Fruit fly (Drosophila melanogaster) whole organism, embryonic: ENCODE measurements around the gene Prosbeta6.
A peak's percentile ranks its signal among the peaks of the same experiment; 100 is the strongest.

Experiments
- Adf1 ChIP-seq: fragments of 200-800 bp; sonication (Bioruptor generic); IDR thresholded peaks from 2 replicates; pipeline ENCODE4 v1.3.6; 2022; ENCODE audit warnings: missing biosample characterization, missing genetic modification characterization
- Atf-2 ChIP-seq: fragments of 200-800 bp; sonication (Bioruptor generic); optimal IDR thresholded peaks from 2 replicates; lab custom pipeline; 2016; ENCODE audit warnings: missing biosample characterization, missing genetic modification characterization
- CG1024 ChIP-seq: fragments of 200-800 bp; sonication (Bioruptor generic); IDR thresholded peaks from 2 replicates; pipeline ENCODE4 v1.3.6; 2022; ENCODE audit warnings: missing biosample characterization, missing genetic modification characterization
- CG10321 ChIP-seq: fragments of 200-800 bp; sonication (Bioruptor generic); IDR thresholded peaks from 2 replicates; pipeline ENCODE4 v1.3.6; 2022; ENCODE audit warnings: missing biosample characterization, missing genetic modification characterization
- CG10366 ChIP-seq: fragments of 200-800 bp; sonication (Bioruptor generic); IDR thresholded peaks from 2 replicates; pipeline ENCODE4 v1.3.6; 2022; ENCODE audit warnings: missing biosample characterization, missing genetic modification characterization
- CG11504 ChIP-seq: fragments of 200-800 bp; sonication (Bioruptor generic); optimal IDR thresholded peaks from 3 replicates; lab custom pipeline; 2019; ENCODE audit warnings: missing biosample characterization, mild to moderate bottlenecking, missing genetic modification characterization, moderate library complexity
- CG12104 ChIP-seq: fragments of 200-800 bp; sonication (Bioruptor generic); optimal IDR thresholded peaks from 3 replicates; lab custom pipeline; 2016; ENCODE audit warnings: missing biosample characterization, missing genetic modification characterization
- CG13624 ChIP-seq: fragments of 200-800 bp; sonication (Bioruptor generic); optimal IDR thresholded peaks from 2 replicates; lab custom pipeline; 2016; ENCODE audit warnings: missing biosample characterization, missing genetic modification characterization
- CG13894 ChIP-seq: fragments of 200-800 bp; sonication (Bioruptor generic); optimal IDR thresholded peaks from 3 replicates; lab custom pipeline; 2018; ENCODE audit warnings: missing biosample characterization, mild to moderate bottlenecking, missing genetic modification characterization, moderate library complexity
- CG15011 ChIP-seq: fragments of 200-800 bp; sonication (Bioruptor generic); optimal IDR thresholded peaks from 3 replicates; lab custom pipeline; 2018; ENCODE audit warnings: missing biosample characterization, mild to moderate bottlenecking, missing genetic modification characterization
- CG1647 ChIP-seq: fragments of 200-800 bp; sonication (Bioruptor generic); optimal IDR thresholded peaks from 3 replicates; lab custom pipeline; 2016; ENCODE audit warnings: missing biosample characterization, missing genetic modification characterization
- CG16779 ChIP-seq: fragments of 200-800 bp; sonication (Bioruptor generic); IDR thresholded peaks from 2 replicates; pipeline ENCODE4 v1.3.6; 2022; ENCODE audit warnings: missing biosample characterization, missing genetic modification characterization
- CG18262 ChIP-seq: fragments of 200-800 bp; optimal IDR thresholded peaks from 3 replicates; lab custom pipeline; 2019; ENCODE audit warnings: missing biosample characterization, mild to moderate bottlenecking, missing genetic modification characterization, moderate library complexity
- CG18476 ChIP-seq: fragments of 200-800 bp; sonication (Bioruptor generic); optimal IDR thresholded peaks from 2 replicates; lab custom pipeline; 2016; ENCODE audit warnings: missing biosample characterization, mild to moderate bottlenecking, missing genetic modification characterization
- CG2129 ChIP-seq: fragments of 200-800 bp; sonication (Bioruptor generic); IDR thresholded peaks from 2 replicates; pipeline ENCODE4 v1.3.6; 2022; ENCODE audit warnings: missing biosample characterization, missing genetic modification characterization; ENCODE audit not compliant: partially characterized antibody
- CG3281 ChIP-seq: fragments of 200-800 bp; sonication (Bioruptor generic); optimal IDR thresholded peaks from 3 replicates; lab custom pipeline; 2017; ENCODE audit warnings: missing biosample characterization, mild to moderate bottlenecking, missing genetic modification characterization
- CG3726 ChIP-seq: fragments of 200-800 bp; sonication (Bioruptor generic); IDR thresholded peaks from 3 replicates; pipeline ENCODE4, ENCODE4 v1.3.6; 2022; ENCODE audit warnings: missing biosample characterization, missing genetic modification characterization
- CG5953 ChIP-seq: fragments of 200-800 bp; sonication (Bioruptor generic); IDR thresholded peaks from 2 replicates; pipeline ENCODE4 v1.3.6; 2022; ENCODE audit warnings: missing biosample characterization, missing genetic modification characterization
- CrebB ChIP-seq: fragments of 200-800 bp; sonication (Bioruptor generic); optimal IDR thresholded peaks from 3 replicates; lab custom pipeline; 2018; ENCODE audit warnings: missing biosample characterization, mild to moderate bottlenecking, missing genetic modification characterization
- Doc2 ChIP-seq: fragments of 200-800 bp; sonication (Bioruptor generic); IDR thresholded peaks from 2 replicates; pipeline ENCODE4 v1.3.6; 2022; ENCODE audit warnings: missing biosample characterization, missing genetic modification characterization
- E2f2 ChIP-seq: fragments of 200-800 bp; sonication (Bioruptor generic); IDR thresholded peaks from 2 replicates; pipeline ENCODE4 v1.3.6; 2022; ENCODE audit warnings: missing biosample characterization, missing genetic modification characterization
- Ets65A ChIP-seq: fragments of 200-800 bp; sonication (Bioruptor generic); peaks from one replicate; lab custom pipeline; 2016; ENCODE audit warnings: missing biosample characterization, missing genetic modification characterization
- Gsc ChIP-seq: fragments of 200-800 bp; sonication (Bioruptor generic); IDR thresholded peaks from 2 replicates; pipeline ENCODE4 v1.3.6; 2022; ENCODE audit warnings: missing biosample characterization, missing genetic modification characterization
- H15 ChIP-seq: fragments of 200-800 bp; sonication (Bioruptor generic); IDR thresholded peaks from 3 replicates; pipeline ENCODE4 v1.3.6; 2022; ENCODE audit warnings: missing biosample characterization, missing genetic modification characterization
- HLH4C ChIP-seq: fragments of 200-800 bp; sonication (Bioruptor generic); IDR thresholded peaks from 3 replicates; pipeline ENCODE4 v1.3.6; 2022; ENCODE audit warnings: missing biosample characterization, missing genetic modification characterization; ENCODE audit not compliant: partially characterized antibody
- Hr3 ChIP-seq: fragments of 200-800 bp; sonication (Bioruptor generic); optimal IDR thresholded peaks from 3 replicates; lab custom pipeline; 2016; ENCODE audit warnings: missing biosample characterization, missing genetic modification characterization
- Hsf ChIP-seq: fragments of 200-800 bp; sonication (Bioruptor generic); optimal IDR thresholded peaks from 3 replicates; lab custom pipeline; 2016; ENCODE audit warnings: missing biosample characterization, missing genetic modification characterization
- MTF-1 ChIP-seq: fragments of 200-800 bp; sonication (Bioruptor generic); optimal IDR thresholded peaks from 2 replicates; lab custom pipeline; 2018; ENCODE audit warnings: missing biosample characterization, mild to moderate bottlenecking, missing genetic modification characterization, borderline replicate concordance
- Max ChIP-seq: fragments of 200-800 bp; sonication (Bioruptor generic); optimal IDR thresholded peaks from 2 replicates; lab custom pipeline; 2016; ENCODE audit warnings: missing biosample characterization, mild to moderate bottlenecking, missing genetic modification characterization
- Med ChIP-seq: fragments of 200-800 bp; sonication (Bioruptor generic); peaks from one replicate; lab custom pipeline; 2016; ENCODE audit warnings: missing biosample characterization, missing genetic modification characterization, mild to moderate bottlenecking, inconsistent platforms, moderate library complexity
- PHDP ChIP-seq: fragments of 200-800 bp; sonication (Bioruptor generic); optimal IDR thresholded peaks from 3 replicates; lab custom pipeline; 2018; ENCODE audit warnings: missing biosample characterization, mild to moderate bottlenecking, missing genetic modification characterization, moderate library complexity
- Pdp1 ChIP-seq, 2 experiments: fragments of 200-800 bp; sonication (Bioruptor generic); optimal IDR thresholded peaks; 3 replicates each; lab custom pipeline; 2016; ENCODE audit warnings: missing biosample characterization in 2 of 2, missing genetic modification characterization in 2 of 2, mild to moderate bottlenecking in 1 of 2, moderate library complexity in 1 of 2
- Ptx1 ChIP-seq: fragments of 200-800 bp; sonication (Bioruptor generic); IDR thresholded peaks from 2 replicates; pipeline ENCODE4 v1.3.6; 2022; ENCODE audit warnings: missing biosample characterization, missing genetic modification characterization
- Ravus ChIP-seq: fragments of 200-800 bp; sonication (Bioruptor generic); IDR thresholded peaks from 2 replicates; pipeline ENCODE4 v1.3.6; 2022; ENCODE audit warnings: missing biosample characterization, missing genetic modification characterization
- Sox100B ChIP-seq: fragments of 200-800 bp; sonication (Bioruptor generic); optimal IDR thresholded peaks from 3 replicates; lab custom pipeline; 2018; ENCODE audit warnings: missing biosample characterization, mild to moderate bottlenecking, missing genetic modification characterization
- Stat92E ChIP-seq, 3 experiments: fragments of >200 bp in 2 of 3; fragments of 200-800 bp in 1 of 3; sonication (Bioruptor generic) in 1 of 3; optimal IDR thresholded peaks; 2 replicates each; lab custom pipeline; 2017 to 2019; ENCODE audit warnings: missing biosample characterization in 3 of 3, missing genetic modification characterization in 3 of 3, mild to moderate bottlenecking in 1 of 3, moderate library complexity in 1 of 3
- abd-A ChIP-seq: fragments of 200-800 bp; sonication (Bioruptor generic); optimal IDR thresholded peaks from 3 replicates; lab custom pipeline; 2019; ENCODE audit warnings: missing biosample characterization, mild to moderate bottlenecking, missing genetic modification characterization, moderate library complexity
- ase ChIP-seq: fragments of 200-800 bp; sonication (Bioruptor generic); IDR thresholded peaks from 3 replicates; pipeline ENCODE4 v1.3.6; 2022; ENCODE audit warnings: missing biosample characterization, missing genetic modification characterization
- btn ChIP-seq: fragments of 200-800 bp; sonication (Bioruptor generic); optimal IDR thresholded peaks from 2 replicates; lab custom pipeline; 2016; ENCODE audit warnings: missing biosample characterization, missing genetic modification characterization
- disco-r ChIP-seq: fragments of 200-800 bp; sonication (Bioruptor generic); optimal IDR thresholded peaks from 2 replicates; lab custom pipeline; 2016; ENCODE audit warnings: missing biosample characterization, missing genetic modification characterization
- fd3F ChIP-seq: fragments of 200-800 bp; sonication (Bioruptor generic); optimal IDR thresholded peaks from 2 replicates; lab custom pipeline; 2018; ENCODE audit warnings: missing biosample characterization, mild to moderate bottlenecking, missing genetic modification characterization, moderate library complexity
- fd64A ChIP-seq: fragments of 200-800 bp; sonication (Bioruptor generic); optimal IDR thresholded peaks from 3 replicates; lab custom pipeline; 2018; ENCODE audit warnings: missing biosample characterization, mild to moderate bottlenecking, missing genetic modification characterization
- oc ChIP-seq: fragments of 200-800 bp; sonication (Bioruptor generic); optimal IDR thresholded peaks from 2 replicates; lab custom pipeline; 2018; ENCODE audit warnings: missing biosample characterization, mild to moderate bottlenecking, missing genetic modification characterization, moderate library complexity
- row ChIP-seq: fragments of 200-800 bp; sonication (Bioruptor generic); IDR thresholded peaks from 3 replicates; pipeline ENCODE4 v1.3.6; 2022; ENCODE audit warnings: missing biosample characterization, missing genetic modification characterization
- sd ChIP-seq: fragments of 200-800 bp; sonication (Bioruptor generic); optimal IDR thresholded peaks from 3 replicates; lab custom pipeline; 2018; ENCODE audit warnings: missing biosample characterization, mild to moderate bottlenecking, missing genetic modification characterization, moderate library complexity
- sima ChIP-seq: fragments of 200-800 bp; sonication (Bioruptor generic); optimal IDR thresholded peaks from 2 replicates; lab custom pipeline; 2016; ENCODE audit warnings: missing biosample characterization, missing genetic modification characterization
- sr ChIP-seq: fragments of 200-800 bp; sonication (Bioruptor generic); IDR thresholded peaks from 3 replicates; pipeline ENCODE4 v1.3.6; 2022; ENCODE audit warnings: missing biosample characterization, missing genetic modification characterization
- tx ChIP-seq: fragments of 200-800 bp; sonication (Bioruptor generic); optimal IDR thresholded peaks from 2 replicates; lab custom pipeline; 2016; ENCODE audit warnings: missing biosample characterization, missing genetic modification characterization
- wdn ChIP-seq: fragments of 200-800 bp; sonication (Bioruptor generic); IDR thresholded peaks from 2 replicates; pipeline ENCODE4 v1.3.6; 2022; ENCODE audit warnings: missing biosample characterization, missing genetic modification characterization
- zen2 ChIP-seq: fragments of 200-800 bp; sonication (Bioruptor generic); IDR thresholded peaks from 3 replicates; pipeline ENCODE4 v1.3.6; 2022; ENCODE audit warnings: missing biosample characterization, missing genetic modification characterization; ENCODE audit not compliant: partially characterized antibody

The Prosbeta6 gene

DNA sequence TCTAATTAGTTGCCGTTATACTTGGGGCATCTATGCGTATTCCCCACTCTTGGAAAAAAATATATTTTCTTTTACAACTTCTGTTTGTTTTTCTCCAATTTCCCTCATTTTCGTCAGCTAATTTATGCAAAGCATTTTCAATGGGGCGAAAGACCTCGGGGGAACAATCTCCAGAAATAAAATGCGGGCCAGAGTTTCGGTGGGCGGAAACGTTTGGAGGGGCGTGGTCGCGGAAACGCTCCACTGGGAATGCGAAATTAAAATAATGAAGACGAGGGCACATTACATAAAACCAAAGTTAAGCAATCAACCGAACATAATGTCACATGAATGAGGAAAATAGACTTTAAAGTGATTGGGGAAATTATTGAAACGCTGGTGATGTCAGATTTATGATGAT, 30.9 kb upstream of the Prosbeta6 start (continued):
- no peak for TF ChIP-seq zen2 (GFP tag; lab: Robert Waterston, UW)
- TF ChIP-seq Med (GFP tag; lab: Kevin White, UChicago) = peak; percentile 31
- no peak for TF ChIP-seq Sox100B
- peak; percentile 27 for TF ChIP-seq sd (tag; lab: Kevin White, UChicago)
- peak in 1 of 2 experiments; percentile 20 for TF ChIP-seq Pdp1 (GFP tag; optimal IDR thresholded peaks at IDR 0.05; lab: Kevin White, UChicago)
- TF ChIP-seq CG3726 = no peak
- TF ChIP-seq CG13894 (tag; lab: Kevin White, UChicago) = no peak
- TF ChIP-seq, all 482 proteins: peak for 6

dm6 chr3L:16640509-16641068, 30.4 kb upstream of the Prosbeta6 start:
- no peak for TF ChIP-seq sima (GFP tag; lab: Kevin White, UChicago)
- TF ChIP-seq wdn (GFP tag; lab: Robert Waterston, UW) = no peak
- no peak for TF ChIP-seq E2f2 (GFP tag; lab: Robert Waterston, UW)
- no peak for TF ChIP-seq CG1024
- TF ChIP-seq CG3281 (GFP tag; lab: Kevin White, UChicago) = no peak
- no peak for TF ChIP-seq Ravus (GFP tag; lab: Robert Waterston, UW)
- no peak for TF ChIP-seq ase (GFP tag; lab: Robert Waterston, UW)
- TF ChIP-seq Doc2 (GFP tag; lab: Robert Waterston, UW) = no peak
- TF ChIP-seq CrebB (tag; lab: Kevin White, UChicago) = no peak
- no peak for TF ChIP-seq Hsf
- TF ChIP-seq CG2129 (GFP tag; lab: Robert Waterston, UW) = no peak
- peak; percentile 29 for TF ChIP-seq PHDP (tag; lab: Kevin White, UChicago)
- no peak for TF ChIP-seq tx (GFP tag; lab: Kevin White, UChicago)
- TF ChIP-seq CG18262 = peak; percentile 72
- TF ChIP-seq Stat92E (GFP tag; optimal IDR thresholded peaks at IDR 0.05; lab: Kevin White, UChicago) = no peak
- TF ChIP-seq CG18476 (GFP tag; lab: Kevin White, UChicago) = no peak
- no peak for TF ChIP-seq btn (GFP tag; lab: Kevin White, UChicago)
- no peak for TF ChIP-seq CG1647 (GFP tag; lab: Kevin White, UChicago)
- TF ChIP-seq row = no peak
- TF ChIP-seq Gsc (GFP tag; lab: Robert Waterston, UW) = no peak
- TF ChIP-seq CG13624 (GFP tag; lab: Kevin White, UChicago) = no peak
- TF ChIP-seq Ptx1 (GFP tag; lab: Robert Waterston, UW) = no peak
- no peak for TF ChIP-seq CG10321 (GFP tag; lab: Robert Waterston, UW)
- no peak for TF ChIP-seq H15
- no peak for TF ChIP-seq Ets65A
- no peak for TF ChIP-seq Atf-2
- TF ChIP-seq Adf1 (GFP tag; lab: Robert Waterston, UW) = no peak
- no peak for TF ChIP-seq sr (GFP tag; lab: Robert Waterston, UW)
- TF ChIP-seq fd3F = no peak
- TF ChIP-seq Max (GFP tag; lab: Kevin White, UChicago) = peak; percentile 16
- TF ChIP-seq CG11504 = peak; percentile 30
- no peak for TF ChIP-seq HLH4C (GFP tag; lab: Robert Waterston, UW)
- no peak for TF ChIP-seq abd-A (tag; lab: Kevin White, UChicago)
- TF ChIP-seq Hr3 = no peak
- TF ChIP-seq fd64A (GFP tag; lab: Kevin White, UChicago) = peak; percentile 53
- no peak for TF ChIP-seq disco-r (GFP tag; lab: Kevin White, UChicago)
- TF ChIP-seq CG16779 (GFP tag; lab: Robert Waterston, UW) = no peak
- no peak for TF ChIP-seq CG5953 (GFP tag; lab: Robert Waterston, UW)
- peak; percentile 47 for TF ChIP-seq MTF-1
- TF ChIP-seq oc = peak; percentile 15
- no peak for TF ChIP-seq CG15011 (GFP tag; lab: Kevin White, UChicago)
- TF ChIP-seq CG10366 (GFP tag; lab: Robert Waterston, UW) = no peak
- TF ChIP-seq CG12104 = no peak
